Fruit fly (Drosophila melanogaster) whole organism, embryonic: ENCODE results near the gene Dhdds.

Experiments used
- Adf1 ChIP-seq: fragments of 200-800 bp; sonication (Bioruptor generic); IDR thresholded peaks from 2 replicates; pipeline ENCODE4 v1.3.6; 2022; ENCODE audit warnings: missing biosample characterization, missing genetic modification characterization
- B-H2 ChIP-seq: fragments of 200-800 bp; sonication (Bioruptor generic); optimal IDR thresholded peaks from 2 replicates; lab custom pipeline; 2018; ENCODE audit warnings: missing biosample characterization, mild to moderate bottlenecking, missing genetic modification characterization
- CG12942 ChIP-seq: fragments of 200-800 bp; sonication (Bioruptor generic); optimal IDR thresholded peaks from 3 replicates; lab custom pipeline; 2016; ENCODE audit warnings: missing biosample characterization, missing genetic modification characterization
- CG13296 ChIP-seq: fragments of 200-800 bp; sonication (Bioruptor generic); optimal IDR thresholded peaks from 3 replicates; lab custom pipeline; 2018; ENCODE audit warnings: missing biosample characterization, mild to moderate bottlenecking, missing genetic modification characterization
- CG14965 ChIP-seq: fragments of 200-800 bp; sonication (Bioruptor generic); optimal IDR thresholded peaks from 2 replicates; lab custom pipeline; 2016; ENCODE audit warnings: missing biosample characterization, missing genetic modification characterization, borderline replicate concordance
- CG15514 ChIP-seq: fragments of 200-800 bp; sonication (Bioruptor generic); optimal IDR thresholded peaks from 3 replicates; lab custom pipeline; 2017; ENCODE audit warnings: missing biosample characterization, missing genetic modification characterization, mild to moderate bottlenecking, moderate library complexity, missing genetic modification reagents
- CG17328 ChIP-seq: fragments of 200-800 bp; sonication (Bioruptor generic); IDR thresholded peaks from 2 replicates; pipeline ENCODE4 v1.3.6; 2022; ENCODE audit warnings: missing biosample characterization, missing genetic modification characterization
- CG18476 ChIP-seq: fragments of 200-800 bp; sonication (Bioruptor generic); optimal IDR thresholded peaks from 2 replicates; lab custom pipeline; 2016; ENCODE audit warnings: missing biosample characterization, mild to moderate bottlenecking, missing genetic modification characterization
- CG2116 ChIP-seq: fragments of 200-800 bp; sonication (Bioruptor generic); optimal IDR thresholded peaks from 3 replicates; lab custom pipeline; 2018; ENCODE audit warnings: missing biosample characterization, mild to moderate bottlenecking, missing genetic modification characterization
- CG2889 ChIP-seq: fragments of 200-800 bp; sonication (Bioruptor generic); IDR thresholded peaks from 3 replicates; pipeline ENCODE4 v1.3.6; 2022; ENCODE audit warnings: missing biosample characterization, missing genetic modification characterization
- CG31388 ChIP-seq: fragments of 200-800 bp; sonication (Bioruptor generic); optimal IDR thresholded peaks from 2 replicates; lab custom pipeline; 2016; ENCODE audit warnings: missing biosample characterization, missing genetic modification characterization
- CG32772 ChIP-seq: fragments of 200-800 bp; sonication (Bioruptor generic); IDR thresholded peaks from 2 replicates; pipeline ENCODE4 v1.3.6; 2022; ENCODE audit warnings: missing biosample characterization, missing genetic modification characterization
- CG6254 ChIP-seq: fragments of 200-800 bp; sonication (Bioruptor generic); optimal IDR thresholded peaks from 3 replicates; lab custom pipeline; 2017; ENCODE audit warnings: mild to moderate bottlenecking, missing biosample characterization, missing genetic modification reagents, missing genetic modification characterization
- CG6765 ChIP-seq: fragments of 200-800 bp; sonication (Bioruptor generic); optimal IDR thresholded peaks from 3 replicates; lab custom pipeline; 2017; ENCODE audit warnings: missing biosample characterization, mild to moderate bottlenecking, missing genetic modification characterization
- CG7963 ChIP-seq: fragments of 200-800 bp; sonication (Bioruptor generic); IDR thresholded peaks from 3 replicates; pipeline ENCODE4 v1.3.6; 2022; ENCODE audit warnings: missing biosample characterization, missing genetic modification characterization; ENCODE audit not compliant: partially characterized antibody
- CG8924 ChIP-seq: fragments of 200-800 bp; optimal IDR thresholded peaks from 3 replicates; lab custom pipeline; 2019; ENCODE audit warnings: missing biosample characterization, mild to moderate bottlenecking, missing genetic modification characterization, moderate library complexity
- CoRest ChIP-seq: fragments of 200-800 bp; sonication (Bioruptor generic); optimal IDR thresholded peaks from 3 replicates; lab custom pipeline; 2018; ENCODE audit warnings: missing biosample characterization, mild to moderate bottlenecking, missing genetic modification characterization, moderate library complexity
- Deaf1 ChIP-seq: fragments of 200-800 bp; optimal IDR thresholded peaks from 3 replicates; lab custom pipeline; 2019; ENCODE audit warnings: missing biosample characterization, mild to moderate bottlenecking, missing genetic modification characterization, moderate library complexity
- Elba2 ChIP-seq: fragments of 200-800 bp; sonication (Bioruptor generic); optimal IDR thresholded peaks from 3 replicates; lab custom pipeline; 2016; ENCODE audit warnings: missing biosample characterization, missing genetic modification characterization
- Fer2 ChIP-seq: fragments of 200-800 bp; sonication (Bioruptor generic); optimal IDR thresholded peaks from 2 replicates; lab custom pipeline; 2018; ENCODE audit warnings: missing biosample characterization, mild to moderate bottlenecking, missing genetic modification characterization, moderate library complexity
- HLH54F ChIP-seq: fragments of 200-800 bp; sonication (Bioruptor generic); optimal IDR thresholded peaks from 3 replicates; lab custom pipeline; 2016; ENCODE audit warnings: missing biosample characterization, missing genetic modification characterization
- Hand ChIP-seq: fragments of 200-800 bp; sonication (Bioruptor generic); optimal IDR thresholded peaks from 2 replicates; lab custom pipeline; 2017; ENCODE audit warnings: mild to moderate bottlenecking, missing biosample characterization, missing genetic modification reagents, missing genetic modification characterization
- Myb ChIP-seq: fragments of 200-800 bp; sonication (Bioruptor generic); optimal IDR thresholded peaks from 2 replicates; lab custom pipeline; 2016; ENCODE audit warnings: missing biosample characterization, missing genetic modification characterization
- NfI ChIP-seq: fragments of 200-800 bp; sonication (Bioruptor generic); optimal IDR thresholded peaks from 3 replicates; lab custom pipeline; 2018; ENCODE audit warnings: missing biosample characterization, mild to moderate bottlenecking, missing genetic modification characterization, moderate library complexity
- Rfx ChIP-seq: fragments of 200-800 bp; sonication (Bioruptor generic); IDR thresholded peaks from 2 replicates; pipeline ENCODE4 v1.3.6; 2022; ENCODE audit warnings: missing biosample characterization, missing genetic modification characterization
- Trl ChIP-seq, 3 experiments: fragments of >200 bp in 2 of 3; fragments of 200-800 bp in 1 of 3; sonication (Bioruptor generic) in 1 of 3; optimal IDR thresholded peaks; 2 replicates in 1 of 3; 3 replicates in 2 of 3; lab custom pipeline; 2016 to 2017; ENCODE audit warnings: missing biosample characterization in 1 of 3, missing genetic modification characterization in 1 of 3
- ac ChIP-seq: fragments of 200-800 bp; sonication (Bioruptor generic); optimal IDR thresholded peaks from 3 replicates; lab custom pipeline; 2017; ENCODE audit warnings: missing biosample characterization, mild to moderate bottlenecking, missing genetic modification characterization
- ap ChIP-seq: fragments of 200-800 bp; sonication (Bioruptor generic); IDR thresholded peaks from 2 replicates; pipeline ENCODE4 v1.3.6; 2022; ENCODE audit warnings: missing biosample characterization, missing genetic modification characterization
- ci ChIP-seq: fragments of 200-800 bp; sonication (Bioruptor generic); IDR thresholded peaks from 3 replicates; pipeline ENCODE4 v1.3.6; 2022; ENCODE audit warnings: missing biosample characterization, missing genetic modification characterization
- crp ChIP-seq, 2 experiments: fragments of 200-800 bp; sonication (Bioruptor generic); optimal IDR thresholded peaks; 2 replicates in 1 of 2; 3 replicates in 1 of 2; lab custom pipeline; 2017; ENCODE audit warnings: missing biosample characterization in 2 of 2, missing genetic modification characterization in 2 of 2, mild to moderate bottlenecking in 1 of 2, moderate library complexity in 1 of 2
- dati ChIP-seq: fragments of 200-800 bp; sonication (Bioruptor generic); IDR thresholded peaks from 2 replicates; pipeline ENCODE4 v1.3.6; 2022; ENCODE audit warnings: missing biosample characterization, missing genetic modification characterization
- ems ChIP-seq: fragments of 200-800 bp; sonication (Bioruptor generic); optimal IDR thresholded peaks from 3 replicates; lab custom pipeline; 2016; ENCODE audit warnings: missing biosample characterization, missing genetic modification characterization
- eve ChIP-seq, 2 experiments: fragments of >200 bp; optimal IDR thresholded peaks; 2 replicates each; lab custom pipeline; 2017; ENCODE audit warnings: missing biosample characterization in 2 of 2, missing genetic modification characterization in 2 of 2
- fu2 ChIP-seq: fragments of 200-800 bp; sonication (Bioruptor generic); optimal IDR thresholded peaks from 2 replicates; lab custom pipeline; 2016; ENCODE audit warnings: missing biosample characterization, missing genetic modification characterization
- gsb-n ChIP-seq: fragments of 200-800 bp; sonication (Bioruptor generic); optimal IDR thresholded peaks from 3 replicates; lab custom pipeline; 2018; ENCODE audit warnings: missing biosample characterization, mild to moderate bottlenecking, missing genetic modification characterization
- hkb ChIP-seq, 2 experiments: fragments of 200-800 bp in 1 of 2; fragments of >200 bp in 1 of 2; sonication (Bioruptor generic) in 1 of 2; IDR thresholded peaks in 1 of 2; optimal IDR thresholded peaks in 1 of 2; 2 replicates each; pipeline versions ENCODE4 v1.3.6 to Lab custom; 2017 to 2022; ENCODE audit warnings: missing biosample characterization in 1 of 2, missing genetic modification characterization in 1 of 2
- ind ChIP-seq: fragments of 200-800 bp; sonication (Bioruptor generic); optimal IDR thresholded peaks from 3 replicates; lab custom pipeline; 2016; ENCODE audit warnings: missing biosample characterization, missing genetic modification characterization
- lab ChIP-seq: fragments of 200-800 bp; sonication (Bioruptor generic); optimal IDR thresholded peaks from 3 replicates; lab custom pipeline; 2017; ENCODE audit warnings: missing biosample characterization, missing genetic modification characterization, mild to moderate bottlenecking, moderate library complexity, missing genetic modification reagents
- lilli ChIP-seq: fragments of 200-800 bp; sonication (Bioruptor generic); optimal IDR thresholded peaks from 3 replicates; lab custom pipeline; 2016; ENCODE audit warnings: missing biosample characterization, missing genetic modification characterization
- prd ChIP-seq, 3 experiments: fragments of >200 bp in 2 of 3; fragments of 200-800 bp in 1 of 3; sonication (Bioruptor generic) in 1 of 3; optimal IDR thresholded peaks in 2 of 3; IDR thresholded peaks in 1 of 3; 2 replicates in 2 of 3; 3 replicates in 1 of 3; pipeline versions ENCODE4 v1.3.6 to Lab custom; 2017 to 2022; ENCODE audit warnings: missing biosample characterization in 1 of 3, missing genetic modification characterization in 1 of 3
- scrt ChIP-seq: fragments of 200-800 bp; sonication (Bioruptor generic); optimal IDR thresholded peaks from 2 replicates; lab custom pipeline; 2018; ENCODE audit warnings: missing biosample characterization, mild to moderate bottlenecking, missing genetic modification characterization, moderate library complexity
- slp2 ChIP-seq: fragments of 200-800 bp; sonication (Bioruptor generic); optimal IDR thresholded peaks from 2 replicates; lab custom pipeline; 2016; ENCODE audit warnings: missing biosample characterization, missing genetic modification characterization
- so ChIP-seq: fragments of 200-800 bp; sonication (Bioruptor generic); IDR thresholded peaks from 3 replicates; pipeline ENCODE4 v1.3.6; 2022; ENCODE audit warnings: missing biosample characterization, missing genetic modification characterization
- sr ChIP-seq: fragments of 200-800 bp; sonication (Bioruptor generic); IDR thresholded peaks from 3 replicates; pipeline ENCODE4 v1.3.6; 2022; ENCODE audit warnings: missing biosample characterization, missing genetic modification characterization
- tap ChIP-seq: fragments of 200-800 bp; optimal IDR thresholded peaks from 3 replicates; lab custom pipeline; 2019; ENCODE audit warnings: missing biosample characterization, mild to moderate bottlenecking, missing genetic modification characterization, moderate library complexity
- tio ChIP-seq: fragments of 200-800 bp; sonication (Bioruptor generic); optimal IDR thresholded peaks from 2 replicates; lab custom pipeline; 2017; ENCODE audit warnings: missing biosample characterization, missing genetic modification characterization, inconsistent platforms
- unpg ChIP-seq: fragments of 200-800 bp; sonication (Bioruptor generic); optimal IDR thresholded peaks from 3 replicates; lab custom pipeline; 2018; ENCODE audit warnings: missing biosample characterization, mild to moderate bottlenecking, missing genetic modification characterization, moderate library complexity

Gene Dhdds

DNA sequence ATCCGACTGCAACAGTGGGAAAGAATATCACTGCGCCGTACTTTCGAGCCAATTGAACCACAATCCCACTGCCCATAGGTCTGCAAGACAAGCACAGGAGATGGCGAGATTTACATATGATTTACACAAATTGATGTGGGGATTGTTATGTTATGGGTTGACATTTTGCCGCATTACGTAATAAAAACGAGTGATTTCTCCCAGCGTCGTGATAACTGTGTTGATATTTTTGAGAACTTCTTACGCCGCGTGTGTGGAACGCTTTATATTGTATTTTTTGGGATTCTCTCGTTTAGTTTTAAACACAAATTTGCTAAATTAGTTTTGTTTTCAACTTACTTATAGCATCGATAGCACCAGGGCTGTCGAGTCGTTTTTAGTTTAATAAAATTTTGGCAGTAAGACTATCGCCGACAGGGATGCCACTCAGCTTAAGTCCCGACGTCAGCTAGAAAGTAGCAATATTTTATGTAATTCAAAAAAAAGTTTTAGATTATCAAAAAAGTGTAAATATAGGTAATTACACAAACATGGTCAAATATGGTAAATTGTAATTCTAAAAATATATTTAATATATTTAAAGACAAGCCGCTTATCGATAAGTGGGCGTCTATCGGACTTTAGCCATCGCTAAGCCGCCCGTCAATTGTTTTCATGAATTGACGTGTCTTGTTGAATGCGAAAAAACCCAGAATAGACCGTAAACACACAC is 39.6 kb downstream of the Dhdds start, which contains the start of the genes CG45089, ND-MNLL and p115 (continued):
- TF ChIP-seq CG8924, result peak; percentile 68
- no peak for TF ChIP-seq Trl (optimal IDR thresholded peaks at IDR 0.05; lab: Kevin White, UChicago)
- peak; percentile 20 for TF ChIP-seq Trl (GFP tag; optimal IDR thresholded peaks at IDR 0.05; lab: Kevin White, UChicago)
- TF ChIP-seq Adf1 (GFP tag; lab: Robert Waterston, UW), result peak; percentile 23; the same call in 1 of the 2 replicates
- no peak for TF ChIP-seq slp2 (GFP tag; lab: Kevin White, UChicago)
- TF ChIP-seq CG15514, result peak; percentile 66
- TF ChIP-seq CG18476 (GFP tag; lab: Kevin White, UChicago), result peak; percentile 33
- TF ChIP-seq CG12942 (GFP tag; lab: Kevin White, UChicago), result peak; percentile 48
- TF ChIP-seq so, result no peak
- no peak for TF ChIP-seq CG14965 (GFP tag; lab: Kevin White, UChicago)
- no peak for TF ChIP-seq dati
- TF ChIP-seq CG7963 (GFP tag; lab: Robert Waterston, UW), result 0 out of 3 replicates have a peak, but pooled peaks have one; percentile 14
- peak; percentile 6 for TF ChIP-seq CG31388 (GFP tag; lab: Kevin White, UChicago)
- no peak for TF ChIP-seq ac (GFP tag; lab: Kevin White, UChicago)
- peak; percentile 64 for TF ChIP-seq ind (GFP tag; lab: Kevin White, UChicago)
- TF ChIP-seq CG17328, result 0 out of 2 replicates have a peak, but pooled peaks have one; percentile 42
- TF ChIP-seq Elba2 (GFP tag; lab: Kevin White, UChicago), result peak; percentile 67
- TF ChIP-seq sr (GFP tag; lab: Robert Waterston, UW), result no peak
- no peak for TF ChIP-seq ci (GFP tag; lab: Robert Waterston, UW)
- TF ChIP-seq unpg (GFP tag; lab: Kevin White, UChicago), result peak; percentile 60
- peak; percentile 18 for TF ChIP-seq HLH54F
- TF ChIP-seq hkb (optimal IDR thresholded peaks at IDR 0.05; lab: Kevin White, UChicago), result no peak
- TF ChIP-seq hkb (GFP tag; IDR thresholded peaks at IDR 0.05; lab: Robert Waterston, UW), result peak; percentile 49
- peak; percentile 40 for TF ChIP-seq Fer2 (tag; lab: Kevin White, UChicago)
- no peak for TF ChIP-seq prd (optimal IDR thresholded peaks at IDR 0.05; lab: Kevin White, UChicago)
- peak; percentile 65 for TF ChIP-seq prd (GFP tag; IDR thresholded peaks at IDR 0.05; lab: Robert Waterston, UW)
- TF ChIP-seq NfI, result peak; percentile 43
- peak; percentile 1 for TF ChIP-seq CG6254
- peak; percentile 64 for TF ChIP-seq CoRest (tag; lab: Kevin White, UChicago)
- peak; percentile 6 for TF ChIP-seq gsb-n (tag; lab: Kevin White, UChicago)
- TF ChIP-seq CG32772 (GFP tag; lab: Robert Waterston, UW), result peak; percentile 39; the same call in 1 of the 2 replicates
- peak; percentile 59 for TF ChIP-seq CG13296
- TF ChIP-seq lilli (GFP tag; lab: Kevin White, UChicago), result peak; percentile 81
- TF ChIP-seq ap (GFP tag; lab: Robert Waterston, UW), result no peak
- peak; percentile 65 for TF ChIP-seq lab (GFP tag; lab: Kevin White, UChicago)
- no peak for TF ChIP-seq CG2889 (GFP tag; lab: Robert Waterston, UW)
- peak; percentile 82 for TF ChIP-seq CG2116
- TF ChIP-seq eve (GFP tag; optimal IDR thresholded peaks at IDR 0.05; lab: Kevin White, UChicago), result no peak
- TF ChIP-seq scrt (GFP tag; lab: Kevin White, UChicago), result peak; percentile 25
- TF ChIP-seq crp (GFP tag; optimal IDR thresholded peaks at IDR 0.05; lab: Kevin White, UChicago), result peak in 1 of 2 experiments; percentile 39
- TF ChIP-seq fu2, result peak; percentile 20
- peak; percentile 30 for TF ChIP-seq CG6765 (GFP tag; lab: Kevin White, UChicago)
- peak; percentile 20 for TF ChIP-seq Myb (GFP tag; lab: Kevin White, UChicago)
- peak; percentile 71; the same call in 1 of the 2 replicates for TF ChIP-seq Rfx (GFP tag; lab: Robert Waterston, UW)
- no peak for TF ChIP-seq Hand
- peak; percentile 15 for TF ChIP-seq Deaf1
- peak; percentile 10 for TF ChIP-seq ems (GFP tag; lab: Kevin White, UChicago)
- peak; percentile 19 for TF ChIP-seq tio (GFP tag; lab: Kevin White, UChicago)
- TF ChIP-seq B-H2 (GFP tag; lab: Kevin White, UChicago), result peak; percentile 74
- peak; percentile 39 for TF ChIP-seq tap
